Worm (Caenorhabditis elegans) whole organism, young adult: ENCODE data around the gene lrch-1.

Source experiments
- F57C9.4 ChIP-seq: sonication (generic microtip); optimal IDR thresholded peaks from 2 replicates; lab custom pipeline; 2017; ENCODE audit warnings: mild to moderate bottlenecking, missing genetic modification characterization, missing compliant biosample characterization
- T07F8.4 ChIP-seq: sonication (generic microtip); optimal IDR thresholded peaks from 2 replicates; lab custom pipeline; 2016; ENCODE audit warnings: mild to moderate bottlenecking, missing genetic modification characterization, moderate library complexity, missing compliant biosample characterization
- ceh-58 ChIP-seq: fragments of 200-800 bp; sonication (Bioruptor generic); IDR thresholded peaks from 2 replicates; pipeline ENCODE4 v1.3.6; 2022; ENCODE audit warnings: missing genetic modification characterization, missing compliant biosample characterization
- hmg-20 ChIP-seq: fragments of 200-800 bp; sonication (Bioruptor generic); IDR thresholded peaks from 2 replicates; pipeline ENCODE4 v1.3.6; 2022; ENCODE audit warnings: missing genetic modification reagents, missing genetic modification characterization, missing compliant biosample characterization
- nfya-1 ChIP-seq: sonication (generic microtip); optimal IDR thresholded peaks from 2 replicates; lab custom pipeline; 2017; ENCODE audit warnings: antibody characterized with exemption, missing compliant biosample characterization, missing genetic modification characterization, borderline replicate concordance; ENCODE audit not compliant: insufficient read depth
- nhr-179 ChIP-seq: sonication (generic microtip); optimal IDR thresholded peaks from 2 replicates; lab custom pipeline; 2016; ENCODE audit warnings: mild to moderate bottlenecking, missing genetic modification characterization, missing compliant biosample characterization
- snpc-1.1 ChIP-seq: sonication (generic microtip); optimal IDR thresholded peaks from 2 replicates; lab custom pipeline; 2017; ENCODE audit warnings: missing genetic modification characterization, mild to moderate bottlenecking, missing compliant biosample characterization, antibody characterized with exemption, moderate library complexity, missing genotype, missing genetic modification reagents; ENCODE audit not compliant: insufficient read depth
- somi-1 ChIP-seq: fragments of 200-800 bp; sonication (Bioruptor generic); optimal IDR thresholded peaks from 2 replicates; lab custom pipeline; 2018; ENCODE audit warnings: mild to moderate bottlenecking, missing genetic modification characterization, missing compliant biosample characterization

DNA sequence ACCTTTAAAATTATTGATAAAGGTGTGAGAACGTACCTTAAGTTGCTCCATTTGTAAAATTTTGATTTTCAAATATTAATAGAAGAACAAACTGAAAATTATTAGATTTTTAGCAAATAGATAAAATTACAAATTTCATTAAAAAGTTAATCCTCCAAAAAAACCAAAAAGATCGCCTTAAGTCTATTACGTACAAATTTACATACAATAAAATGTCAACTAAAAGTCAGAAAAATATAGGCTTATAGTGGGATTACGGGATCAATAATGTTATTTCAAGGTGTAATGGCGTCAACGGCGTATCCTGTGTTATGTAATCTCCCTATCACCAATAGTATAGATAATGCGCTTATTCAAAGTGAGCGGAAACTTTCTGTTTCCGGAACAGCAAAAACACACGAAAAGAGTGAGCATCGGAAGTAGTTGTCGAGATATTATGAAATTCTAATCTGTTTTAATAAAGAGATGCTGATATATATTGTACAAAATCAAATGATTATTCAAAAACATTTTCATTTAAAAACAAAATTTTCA is 22.2 kb downstream of the lrch-1 start, which contains the start of gene ceh-54:
- TF ChIP-seq ceh-58 = no peak
- no peak for TF ChIP-seq F57C9.4
- TF ChIP-seq nfya-1 (tag; lab: Kevin White, UChicago) = no peak
- no peak for TF ChIP-seq somi-1 (GFP tag; lab: Kevin White, UChicago)
- TF ChIP-seq T07F8.4 (tag; lab: Kevin White, UChicago) = no peak
- TF ChIP-seq hmg-20 (GFP tag; lab: Robert Waterston, UW) = no peak
- no peak for TF ChIP-seq nhr-179 (tag; lab: Kevin White, UChicago)
- no peak for TF ChIP-seq snpc-1.1 (tag; lab: Kevin White, UChicago)
